Fruit fly (Drosophila melanogaster) whole organism, embryonic: ENCODE results near the gene DopEcR.

Experiments used
- Adf1 ChIP-seq: fragments of 200-800 bp; sonication (Bioruptor generic); IDR thresholded peaks from 2 replicates; pipeline ENCODE4 v1.3.6; 2022; ENCODE audit warnings: missing biosample characterization, missing genetic modification characterization
- Aef1 ChIP-seq: fragments of 200-800 bp; sonication (Bioruptor generic); IDR thresholded peaks from 3 replicates; pipeline ENCODE4 v1.3.6; 2022; ENCODE audit warnings: missing biosample characterization, missing genetic modification characterization
- Atf-2 ChIP-seq: fragments of 200-800 bp; sonication (Bioruptor generic); optimal IDR thresholded peaks from 2 replicates; lab custom pipeline; 2016; ENCODE audit warnings: missing biosample characterization, missing genetic modification characterization
- Bdp1 ChIP-seq: fragments of 200-800 bp; sonication (Bioruptor generic); optimal IDR thresholded peaks from 3 replicates; lab custom pipeline; 2016; ENCODE audit warnings: missing biosample characterization, missing genetic modification characterization
- Bteb2 ChIP-seq: fragments of 200-800 bp; sonication (Bioruptor generic); optimal IDR thresholded peaks from 2 replicates; lab custom pipeline; 2016; ENCODE audit warnings: missing biosample characterization, missing genetic modification characterization
- CG10274 ChIP-seq: fragments of 200-800 bp; sonication (Bioruptor generic); optimal IDR thresholded peaks from 3 replicates; lab custom pipeline; 2017; ENCODE audit warnings: missing biosample characterization, mild to moderate bottlenecking, missing genetic modification characterization
- CG11247 ChIP-seq: fragments of 200-800 bp; sonication (Bioruptor generic); IDR thresholded peaks from 2 replicates; pipeline ENCODE4 v1.3.6; 2022; ENCODE audit warnings: missing biosample characterization, missing genetic modification characterization
- CG13287 ChIP-seq: fragments of 200-800 bp; sonication (Bioruptor generic); IDR thresholded peaks from 2 replicates; pipeline ENCODE4 v1.3.6; 2022; ENCODE audit warnings: missing biosample characterization, missing genetic modification characterization; ENCODE audit not compliant: partially characterized antibody
- CG13296 ChIP-seq: fragments of 200-800 bp; sonication (Bioruptor generic); optimal IDR thresholded peaks from 3 replicates; lab custom pipeline; 2018; ENCODE audit warnings: missing biosample characterization, mild to moderate bottlenecking, missing genetic modification characterization
- CG17912 ChIP-seq: fragments of 200-800 bp; sonication (Bioruptor generic); optimal IDR thresholded peaks from 2 replicates; lab custom pipeline; 2018; ENCODE audit warnings: missing biosample characterization, mild to moderate bottlenecking, missing genetic modification characterization
- CG2120 ChIP-seq: fragments of 200-800 bp; sonication (Bioruptor generic); optimal IDR thresholded peaks from 3 replicates; lab custom pipeline; 2016; ENCODE audit warnings: missing biosample characterization, missing genetic modification characterization
- CG31224 ChIP-seq: fragments of 200-800 bp; sonication (Bioruptor generic); IDR thresholded peaks from 2 replicates; pipeline ENCODE4 v1.3.6; 2022; ENCODE audit warnings: missing biosample characterization, missing genetic modification characterization
- CG32772 ChIP-seq: fragments of 200-800 bp; sonication (Bioruptor generic); IDR thresholded peaks from 2 replicates; pipeline ENCODE4 v1.3.6; 2022; ENCODE audit warnings: missing biosample characterization, missing genetic modification characterization
- CG34376 ChIP-seq: fragments of 200-800 bp; sonication (Bioruptor generic); optimal IDR thresholded peaks from 2 replicates; lab custom pipeline; 2018; ENCODE audit warnings: missing biosample characterization, mild to moderate bottlenecking, missing genetic modification characterization
- CG43689 ChIP-seq: fragments of 200-800 bp; sonication (Bioruptor generic); IDR thresholded peaks from 2 replicates; pipeline ENCODE4 v1.3.6; 2022; ENCODE audit warnings: missing biosample characterization, missing genetic modification characterization
- CG4424 ChIP-seq: fragments of 200-800 bp; sonication (Bioruptor generic); optimal IDR thresholded peaks from 3 replicates; lab custom pipeline; 2016; ENCODE audit warnings: missing biosample characterization, missing genetic modification characterization
- CG7271 ChIP-seq: fragments of 200-800 bp; sonication (Bioruptor generic); optimal IDR thresholded peaks from 2 replicates; lab custom pipeline; 2018; ENCODE audit warnings: missing biosample characterization, mild to moderate bottlenecking, missing genetic modification characterization, moderate library complexity
- CG8290 ChIP-seq, 3 experiments: fragments of 200-800 bp; sonication (Bioruptor generic); optimal IDR thresholded peaks; 2 replicates each; lab custom pipeline; 2016 to 2019; ENCODE audit warnings: missing biosample characterization in 3 of 3, missing genetic modification characterization in 3 of 3, mild to moderate bottlenecking in 2 of 3, moderate library complexity in 1 of 3
- CG8359 ChIP-seq: fragments of 200-800 bp; sonication (Bioruptor generic); optimal IDR thresholded peaks from 2 replicates; lab custom pipeline; 2017; ENCODE audit warnings: missing biosample characterization, mild to moderate bottlenecking, missing genetic modification characterization, borderline replicate concordance
- Chrac-16 ChIP-seq: fragments of 200-800 bp; sonication (Bioruptor generic); optimal IDR thresholded peaks from 3 replicates; lab custom pipeline; 2016; ENCODE audit warnings: missing biosample characterization, missing genetic modification characterization
- Deaf1 ChIP-seq: fragments of 200-800 bp; optimal IDR thresholded peaks from 3 replicates; lab custom pipeline; 2019; ENCODE audit warnings: missing biosample characterization, mild to moderate bottlenecking, missing genetic modification characterization, moderate library complexity
- HLH54F ChIP-seq: fragments of 200-800 bp; sonication (Bioruptor generic); optimal IDR thresholded peaks from 3 replicates; lab custom pipeline; 2016; ENCODE audit warnings: missing biosample characterization, missing genetic modification characterization
- Hey ChIP-seq: fragments of 200-800 bp; sonication (Bioruptor generic); optimal IDR thresholded peaks from 3 replicates; lab custom pipeline; 2018; ENCODE audit warnings: missing biosample characterization, mild to moderate bottlenecking, missing genetic modification characterization
- HmgZ ChIP-seq: fragments of 200-800 bp; sonication (Bioruptor generic); optimal IDR thresholded peaks from 2 replicates; lab custom pipeline; 2018; ENCODE audit warnings: missing biosample characterization, mild to moderate bottlenecking, missing genetic modification characterization
- Hmx ChIP-seq: fragments of 200-800 bp; sonication (Bioruptor generic); optimal IDR thresholded peaks from 2 replicates; lab custom pipeline; 2016; ENCODE audit warnings: missing biosample characterization, missing genetic modification characterization
- Kr ChIP-seq: fragments of 200-800 bp; sonication (Bioruptor generic); optimal IDR thresholded peaks from 2 replicates; lab custom pipeline; 2017; ENCODE audit warnings: missing biosample characterization, mild to moderate bottlenecking, missing genetic modification characterization
- Meics ChIP-seq: fragments of 200-800 bp; sonication (Bioruptor generic); optimal IDR thresholded peaks from 2 replicates; lab custom pipeline; 2017; ENCODE audit warnings: missing biosample characterization, mild to moderate bottlenecking, missing genetic modification characterization
- NFAT ChIP-seq: fragments of 200-800 bp; sonication (Bioruptor generic); IDR thresholded peaks from 2 replicates; pipeline ENCODE4 v1.3.6; 2022; ENCODE audit warnings: missing biosample characterization, missing genetic modification characterization
- NfI ChIP-seq: fragments of 200-800 bp; sonication (Bioruptor generic); optimal IDR thresholded peaks from 3 replicates; lab custom pipeline; 2018; ENCODE audit warnings: missing biosample characterization, mild to moderate bottlenecking, missing genetic modification characterization, moderate library complexity
- Pdp1 ChIP-seq, 2 experiments: fragments of 200-800 bp; sonication (Bioruptor generic); optimal IDR thresholded peaks; 3 replicates each; lab custom pipeline; 2016; ENCODE audit warnings: missing biosample characterization in 2 of 2, missing genetic modification characterization in 2 of 2, mild to moderate bottlenecking in 1 of 2, moderate library complexity in 1 of 2
- Rfx ChIP-seq: fragments of 200-800 bp; sonication (Bioruptor generic); IDR thresholded peaks from 2 replicates; pipeline ENCODE4 v1.3.6; 2022; ENCODE audit warnings: missing biosample characterization, missing genetic modification characterization
- Sox102F ChIP-seq: fragments of 200-800 bp; sonication (Bioruptor generic); optimal IDR thresholded peaks from 2 replicates; lab custom pipeline; 2018; ENCODE audit warnings: missing biosample characterization, mild to moderate bottlenecking, missing genetic modification characterization, moderate library complexity
- Taf1 ChIP-seq: fragments of 200-800 bp; sonication (Bioruptor generic); IDR thresholded peaks from 2 replicates; pipeline ENCODE4 v1.3.6; 2022; ENCODE audit warnings: missing biosample characterization, missing genetic modification characterization
- bab2 ChIP-seq: fragments of 200-800 bp; sonication (Bioruptor generic); optimal IDR thresholded peaks from 2 replicates; lab custom pipeline; 2016; ENCODE audit warnings: missing biosample characterization, missing genetic modification characterization
- cas ChIP-seq: fragments of 200-800 bp; sonication (Bioruptor generic); IDR thresholded peaks from 2 replicates; pipeline ENCODE4 v1.3.6; 2022; ENCODE audit warnings: missing biosample characterization, missing genetic modification characterization
- caup ChIP-seq: fragments of 200-800 bp; sonication (Bioruptor generic); optimal IDR thresholded peaks from 3 replicates; lab custom pipeline; 2017; ENCODE audit warnings: missing biosample characterization, mild to moderate bottlenecking, missing genetic modification characterization, moderate library complexity; ENCODE audit not compliant: severe bottlenecking
- ci ChIP-seq: fragments of 200-800 bp; sonication (Bioruptor generic); IDR thresholded peaks from 3 replicates; pipeline ENCODE4 v1.3.6; 2022; ENCODE audit warnings: missing biosample characterization, missing genetic modification characterization
- da ChIP-seq: fragments of 200-800 bp; sonication (Bioruptor generic); optimal IDR thresholded peaks from 2 replicates; lab custom pipeline; 2016; ENCODE audit warnings: missing biosample characterization, missing genetic modification characterization
- danr ChIP-seq: fragments of 200-800 bp; sonication (Bioruptor generic); IDR thresholded peaks from 2 replicates; pipeline ENCODE4 v1.3.6; 2022; ENCODE audit warnings: missing biosample characterization, missing genetic modification characterization
- dm ChIP-seq: fragments of 200-800 bp; sonication (Bioruptor generic); optimal IDR thresholded peaks from 3 replicates; lab custom pipeline; 2016; ENCODE audit warnings: missing biosample characterization, missing genetic modification characterization
- kni ChIP-seq: fragments of 200-800 bp; sonication (Bioruptor generic); optimal IDR thresholded peaks from 3 replicates; lab custom pipeline; 2017; ENCODE audit warnings: mild to moderate bottlenecking, missing biosample characterization, missing genetic modification reagents, missing genetic modification characterization
- lov ChIP-seq, 2 experiments: fragments of 200-800 bp in 1 of 2; fragments of >200 bp in 1 of 2; sonication (Bioruptor generic) in 1 of 2; IDR thresholded peaks in 1 of 2; optimal IDR thresholded peaks in 1 of 2; 2 replicates in 1 of 2; 3 replicates in 1 of 2; pipeline versions ENCODE4 v1.3.6 to Lab custom; 2017 to 2022; ENCODE audit warnings: missing biosample characterization in 1 of 2, missing genetic modification characterization in 1 of 2
- peb ChIP-seq: fragments of 200-800 bp; sonication (Bioruptor generic); IDR thresholded peaks from 2 replicates; pipeline ENCODE4 v1.3.6; 2022; ENCODE audit warnings: missing biosample characterization, missing genetic modification characterization
- pzg ChIP-seq: fragments of 200-800 bp; sonication (Bioruptor generic); optimal IDR thresholded peaks from 3 replicates; lab custom pipeline; 2018; ENCODE audit warnings: missing biosample characterization, mild to moderate bottlenecking, missing genetic modification characterization, moderate library complexity
- slou ChIP-seq: fragments of 200-800 bp; sonication (Bioruptor generic); optimal IDR thresholded peaks from 3 replicates; lab custom pipeline; 2016; ENCODE audit warnings: missing biosample characterization, missing genetic modification characterization
- stwl ChIP-seq: fragments of 200-800 bp; sonication (Bioruptor generic); optimal IDR thresholded peaks from 3 replicates; lab custom pipeline; 2018; ENCODE audit warnings: missing biosample characterization, mild to moderate bottlenecking, missing genetic modification characterization, moderate library complexity
- vvl ChIP-seq: fragments of 200-800 bp; sonication (Bioruptor generic); IDR thresholded peaks from 2 replicates; pipeline ENCODE4 v1.3.6; 2022; ENCODE audit warnings: missing biosample characterization, missing genetic modification characterization
- yki ChIP-seq: fragments of >200 bp; optimal IDR thresholded peaks from 3 replicates; lab custom pipeline; 2018
- z ChIP-seq: fragments of 200-800 bp; sonication (Bioruptor generic); IDR thresholded peaks from 3 replicates; pipeline ENCODE4 v1.3.6; 2022; ENCODE audit warnings: missing biosample characterization, missing genetic modification characterization
- zfh2 ChIP-seq: fragments of 200-800 bp; sonication (Bioruptor generic); optimal IDR thresholded peaks from 2 replicates; lab custom pipeline; 2016; ENCODE audit warnings: missing biosample characterization, missing genetic modification characterization

The DopEcR gene

dm6 chr3L:4403180-4403769, 23.1 kb upstream of the DopEcR start, which contains the start of gene Syx17 (continued):
- peak; percentile 35 for TF ChIP-seq Atf-2 (GFP tag; lab: Kevin White, UChicago)
- TF ChIP-seq CG8359 (GFP tag; lab: Kevin White, UChicago), result no peak
- no peak for TF ChIP-seq CG43689 (GFP tag; lab: Robert Waterston, UW)
- peak; percentile 60 for TF ChIP-seq bab2 (GFP tag; lab: Kevin White, UChicago)
- TF ChIP-seq CG11247 (GFP tag; lab: Robert Waterston, UW), result peak; percentile 55
- TF ChIP-seq lov (optimal IDR thresholded peaks at IDR 0.05; lab: Kevin White, UChicago), result no peak
- TF ChIP-seq lov (GFP tag; IDR thresholded peaks at IDR 0.05; lab: Robert Waterston, UW), result no peak
- no peak; the same call in 1 of the 2 replicates for TF ChIP-seq peb (GFP tag; lab: Robert Waterston, UW)
- peak; percentile 52 for TF ChIP-seq CG4424
- peak; percentile 25; the same call in 1 of the 2 replicates for TF ChIP-seq CG31224 (GFP tag; lab: Robert Waterston, UW)
- peak; percentile 59 for TF ChIP-seq zfh2 (GFP tag; lab: Kevin White, UChicago)
- no peak for TF ChIP-seq CG17912
- TF ChIP-seq caup (GFP tag; lab: Kevin White, UChicago), result peak; percentile 51
- TF ChIP-seq CG13287 (GFP tag; lab: Robert Waterston, UW), result peak; percentile 91
- peak; percentile 60 for TF ChIP-seq CG34376
- peak; percentile 34 for TF ChIP-seq NfI (GFP tag; lab: Kevin White, UChicago)
- no peak for TF ChIP-seq CG32772
- no peak for TF ChIP-seq da
- peak; percentile 50 to 68 for TF ChIP-seq Pdp1 (GFP tag; optimal IDR thresholded peaks at IDR 0.05; lab: Kevin White, UChicago)
- TF ChIP-seq Hmx (GFP tag; lab: Kevin White, UChicago), result no peak
- peak; percentile 53 for TF ChIP-seq Sox102F (GFP tag; lab: Kevin White, UChicago)
- peak; percentile 43 for TF ChIP-seq Adf1 (GFP tag; lab: Robert Waterston, UW)
- peak; percentile 50 for TF ChIP-seq CG8290 (GFP tag; optimal IDR thresholded peaks at IDR 0.05; lab: Kevin White, UChicago)
- TF ChIP-seq CG8290 (tag; optimal IDR thresholded peaks at IDR 0.05; lab: Kevin White, UChicago), result peak in 1 of 2 experiments; percentile 92
- TF ChIP-seq CG7271, result peak; percentile 23
- peak; percentile 28 for TF ChIP-seq slou (GFP tag; lab: Kevin White, UChicago)
- TF ChIP-seq Meics (GFP tag; lab: Kevin White, UChicago), result peak; percentile 59
- peak; percentile 25 for TF ChIP-seq Deaf1 (tag; lab: Kevin White, UChicago)
- no peak for TF ChIP-seq yki (lab: Kevin White, UChicago)
- peak; percentile 60 for TF ChIP-seq HLH54F (GFP tag; lab: Kevin White, UChicago)
- peak; percentile 83 for TF ChIP-seq HmgZ (tag; lab: Kevin White, UChicago)
- TF ChIP-seq pzg (GFP tag; lab: Kevin White, UChicago), result peak; percentile 91
- peak; percentile 85 for TF ChIP-seq Rfx (GFP tag; lab: Robert Waterston, UW)
- TF ChIP-seq CG2120 (GFP tag; lab: Kevin White, UChicago), result peak; percentile 79
- TF ChIP-seq Hey (tag; lab: Kevin White, UChicago), result no peak
- peak; percentile 90 for TF ChIP-seq stwl (tag; lab: Kevin White, UChicago)
- peak; percentile 61 for TF ChIP-seq Chrac-16 (GFP tag; lab: Kevin White, UChicago)
- TF ChIP-seq Kr (GFP tag; lab: Kevin White, UChicago), result no peak
- peak; percentile 54 for TF ChIP-seq dm (GFP tag; lab: Kevin White, UChicago)
- peak; percentile 17; the same call in 1 of the 2 replicates for TF ChIP-seq danr (GFP tag; lab: Robert Waterston, UW)
- no peak for TF ChIP-seq CG13296
- no peak; the same call in 1 of the 2 replicates for TF ChIP-seq NFAT (GFP tag; lab: Robert Waterston, UW)
- peak; percentile 33 for TF ChIP-seq Bteb2 (GFP tag; lab: Kevin White, UChicago)
- TF ChIP-seq Aef1 (GFP tag; lab: Robert Waterston, UW), result peak; percentile 40; the same call in 2 of the 3 replicates
- TF ChIP-seq vvl (GFP tag; lab: Robert Waterston, UW), result peak; percentile 73
- no peak for TF ChIP-seq cas (GFP tag; lab: Robert Waterston, UW)
- no peak for TF ChIP-seq CG10274
- no peak for TF ChIP-seq Taf1
- peak; percentile 72 for TF ChIP-seq ci (GFP tag; lab: Robert Waterston, UW)
- no peak for TF ChIP-seq z
- TF ChIP-seq Bdp1 (GFP tag; lab: Kevin White, UChicago), result peak; percentile 22
- no peak for TF ChIP-seq kni (GFP tag; lab: Kevin White, UChicago)
